Worm (Caenorhabditis elegans) whole organism, L2 larva: ENCODE results near the gene M04B2.4.

Source experiments
- C34F6.9 ChIP-seq: fragments of 150-350 bp; optimal IDR thresholded peaks from 2 replicates; lab custom pipeline; 2014; ENCODE audit warnings: missing biosample characterization, missing genetic modification characterization
- F13H6.1 ChIP-seq: sonication (generic microtip); optimal IDR thresholded peaks from 2 replicates; lab custom pipeline; 2016; ENCODE audit warnings: missing genetic modification characterization, missing compliant biosample characterization
- R02D3.7 ChIP-seq: fragments of 150-350 bp; optimal IDR thresholded peaks from 2 replicates; lab custom pipeline; 2014; ENCODE audit warnings: missing biosample characterization, missing genetic modification characterization
- Y55F3AM.14 ChIP-seq: fragments of 200-800 bp; sonication (Bioruptor generic); optimal IDR thresholded peaks from 2 replicates; lab custom pipeline; 2018; ENCODE audit warnings: mild to moderate bottlenecking, missing genetic modification characterization, missing compliant biosample characterization
- ZK546.5 ChIP-seq: sonication (generic microtip); optimal IDR thresholded peaks from 2 replicates; lab custom pipeline; 2017; ENCODE audit warnings: missing biosample characterization, missing genetic modification characterization
- alr-1 ChIP-seq: fragments of 150-350 bp; optimal IDR thresholded peaks from 2 replicates; lab custom pipeline; 2014; ENCODE audit warnings: missing biosample characterization, missing genetic modification characterization
- aly-2 ChIP-seq: fragments of 150-350 bp; optimal IDR thresholded peaks from 2 replicates; lab custom pipeline; 2014; ENCODE audit warnings: missing biosample characterization, missing genetic modification characterization
- ama-1 ChIP-seq: fragments of 150-350 bp; optimal IDR thresholded peaks from 2 replicates; lab custom pipeline; 2018; ENCODE audit warnings: inconsistent platforms
- blmp-1 ChIP-seq: sonication (generic microtip); optimal IDR thresholded peaks from 2 replicates; lab custom pipeline; 2017; ENCODE audit warnings: missing genetic modification characterization, mild to moderate bottlenecking, missing compliant biosample characterization, antibody characterized with exemption, moderate library complexity; ENCODE audit not compliant: insufficient read depth
- ceh-82 ChIP-seq: fragments of 150-350 bp; optimal IDR thresholded peaks from 2 replicates; lab custom pipeline; 2014; ENCODE audit warnings: missing biosample characterization, missing genetic modification characterization
- crh-2 ChIP-seq: sonication (generic microtip); optimal IDR thresholded peaks from 2 replicates; lab custom pipeline; 2017; ENCODE audit warnings: missing biosample characterization, missing genetic modification characterization
- egl-27 ChIP-seq: sonication (generic microtip); optimal IDR thresholded peaks from 3 replicates; lab custom pipeline; 2017; ENCODE audit warnings: missing biosample characterization, missing genetic modification reagents, missing genetic modification characterization
- elt-1 ChIP-seq: fragments of 150-350 bp; optimal IDR thresholded peaks from 2 replicates; lab custom pipeline; 2014; ENCODE audit warnings: missing biosample characterization, missing genetic modification characterization
- elt-3 ChIP-seq: sonication (generic microtip); optimal IDR thresholded peaks from 2 replicates; lab custom pipeline; 2017; ENCODE audit warnings: missing biosample characterization, missing genetic modification characterization
- fos-1 ChIP-seq: fragments of 150-350 bp; optimal IDR thresholded peaks from 2 replicates; lab custom pipeline; 2014; ENCODE audit warnings: missing biosample characterization, missing genetic modification characterization
- gmeb-1 ChIP-seq: fragments of 150-350 bp; optimal IDR thresholded peaks from 2 replicates; lab custom pipeline; 2014; ENCODE audit warnings: missing biosample characterization, missing genetic modification characterization
- lin-11 ChIP-seq: fragments of 150-350 bp; sonication (generic microtip); optimal IDR thresholded peaks from 2 replicates; lab custom pipeline; 2014; ENCODE audit warnings: missing biosample characterization, missing genetic modification characterization, inconsistent platforms, mixed read lengths
- lin-13 ChIP-seq: fragments of 150-350 bp; optimal IDR thresholded peaks from 2 replicates; lab custom pipeline; 2014; ENCODE audit warnings: missing biosample characterization, missing genetic modification reagents, missing genetic modification characterization
- lin-39 ChIP-seq: fragments of 150-350 bp; optimal IDR thresholded peaks from 2 replicates; lab custom pipeline; 2014; ENCODE audit warnings: missing biosample characterization, missing genetic modification reagents, missing genetic modification characterization
- lsy-2 ChIP-seq, 2 experiments: fragments of 150-350 bp in 1 of 2; sonication (generic microtip) in 1 of 2; optimal IDR thresholded peaks; 2 replicates each; lab custom pipeline; 2014 to 2017; ENCODE audit warnings: missing biosample characterization in 2 of 2, missing genetic modification characterization in 2 of 2
- mab-5 ChIP-seq: fragments of 150-350 bp; optimal IDR thresholded peaks from 2 replicates; lab custom pipeline; 2014; ENCODE audit warnings: missing biosample characterization, missing genetic modification characterization
- mdl-1 ChIP-seq, 2 experiments: fragments of 150-350 bp in 1 of 2; sonication (generic microtip) in 1 of 2; optimal IDR thresholded peaks; 2 replicates each; lab custom pipeline; 2017; ENCODE audit warnings: missing biosample characterization in 2 of 2, missing genetic modification characterization in 2 of 2
- nhr-10 ChIP-seq: sonication (generic microtip); optimal IDR thresholded peaks from 2 replicates; lab custom pipeline; 2017; ENCODE audit warnings: missing biosample characterization, missing genetic modification characterization
- nhr-129 ChIP-seq: fragments of 150-350 bp; optimal IDR thresholded peaks from 2 replicates; lab custom pipeline; 2014; ENCODE audit warnings: missing biosample characterization, missing genetic modification characterization
- nhr-21 ChIP-seq: fragments of 150-350 bp; optimal IDR thresholded peaks from 2 replicates; lab custom pipeline; 2014; ENCODE audit warnings: missing biosample characterization, missing genetic modification characterization
- nhr-23 ChIP-seq: fragments of 150-350 bp; optimal IDR thresholded peaks from 2 replicates; lab custom pipeline; 2014; ENCODE audit warnings: missing biosample characterization, missing genetic modification reagents, missing genetic modification characterization
- nhr-25 ChIP-seq: fragments of 150-350 bp; sonication (generic microtip); optimal IDR thresholded peaks from 3 replicates; lab custom pipeline; 2014; ENCODE audit warnings: missing biosample characterization, missing genetic modification characterization
- nhr-6 ChIP-seq: fragments of 150-350 bp; optimal IDR thresholded peaks from 2 replicates; lab custom pipeline; 2014; ENCODE audit warnings: missing biosample characterization, missing genetic modification characterization
- nhr-77 ChIP-seq: fragments of 150-350 bp; optimal IDR thresholded peaks from 2 replicates; lab custom pipeline; 2014; ENCODE audit warnings: missing biosample characterization, missing genetic modification characterization
- sem-4 ChIP-seq: fragments of 150-350 bp; optimal IDR thresholded peaks from 2 replicates; lab custom pipeline; 2014; ENCODE audit warnings: missing biosample characterization, missing genetic modification reagents, missing genetic modification characterization
- sma-3 ChIP-seq: sonication (generic microtip); optimal IDR thresholded peaks from 2 replicates; lab custom pipeline; 2016; ENCODE audit warnings: missing genetic modification reagents, missing genetic modification characterization, missing compliant biosample characterization
- sma-9 ChIP-seq, 2 experiments: fragments of 150-350 bp in 1 of 2; sonication (generic microtip) in 1 of 2; optimal IDR thresholded peaks; 2 replicates each; lab custom pipeline; 2014 to 2016; ENCODE audit warnings: missing genetic modification characterization in 2 of 2, mild to moderate bottlenecking in 1 of 2, missing biosample characterization in 1 of 2, missing compliant biosample characterization in 1 of 2, missing genetic modification reagents in 1 of 2, moderate library complexity in 1 of 2
- unc-55 ChIP-seq: fragments of 150-350 bp; sonication (generic microtip); optimal IDR thresholded peaks from 3 replicates; lab custom pipeline; 2014; ENCODE audit warnings: missing biosample characterization, missing genetic modification reagents, missing genetic modification characterization
- unc-62 ChIP-seq: fragments of 150-350 bp; optimal IDR thresholded peaks from 2 replicates; lab custom pipeline; 2014; ENCODE audit warnings: missing biosample characterization, missing genetic modification reagents, missing genetic modification characterization
- zag-1 ChIP-seq: fragments of 150-350 bp; optimal IDR thresholded peaks from 2 replicates; lab custom pipeline; 2014; ENCODE audit warnings: missing biosample characterization, missing genetic modification characterization
- ztf-1 ChIP-seq: fragments of 200-800 bp; sonication (Bioruptor generic); conservative IDR thresholded peaks from 2 replicates; pipeline ENCODE4 v1.3.6; 2022; ENCODE audit warnings: missing genetic modification characterization, missing compliant biosample characterization
- ztf-4 ChIP-seq: fragments of 150-350 bp; optimal IDR thresholded peaks from 2 replicates; lab custom pipeline; 2014; ENCODE audit warnings: missing biosample characterization, missing genetic modification characterization

The M04B2.4 gene

ce11 chrIV:11523685-11524084 is 2.9 kb upstream of the M04B2.4 start:
- TF ChIP-seq sma-3 (GFP tag; lab: Kevin White, UChicago) = no peak
- no peak for TF ChIP-seq Y55F3AM.14 (GFP tag; lab: Kevin White, UChicago)
- TF ChIP-seq lin-39 (tag; lab: Kevin White, UChicago) = no peak
- no peak for TF ChIP-seq lin-11

DNA sequence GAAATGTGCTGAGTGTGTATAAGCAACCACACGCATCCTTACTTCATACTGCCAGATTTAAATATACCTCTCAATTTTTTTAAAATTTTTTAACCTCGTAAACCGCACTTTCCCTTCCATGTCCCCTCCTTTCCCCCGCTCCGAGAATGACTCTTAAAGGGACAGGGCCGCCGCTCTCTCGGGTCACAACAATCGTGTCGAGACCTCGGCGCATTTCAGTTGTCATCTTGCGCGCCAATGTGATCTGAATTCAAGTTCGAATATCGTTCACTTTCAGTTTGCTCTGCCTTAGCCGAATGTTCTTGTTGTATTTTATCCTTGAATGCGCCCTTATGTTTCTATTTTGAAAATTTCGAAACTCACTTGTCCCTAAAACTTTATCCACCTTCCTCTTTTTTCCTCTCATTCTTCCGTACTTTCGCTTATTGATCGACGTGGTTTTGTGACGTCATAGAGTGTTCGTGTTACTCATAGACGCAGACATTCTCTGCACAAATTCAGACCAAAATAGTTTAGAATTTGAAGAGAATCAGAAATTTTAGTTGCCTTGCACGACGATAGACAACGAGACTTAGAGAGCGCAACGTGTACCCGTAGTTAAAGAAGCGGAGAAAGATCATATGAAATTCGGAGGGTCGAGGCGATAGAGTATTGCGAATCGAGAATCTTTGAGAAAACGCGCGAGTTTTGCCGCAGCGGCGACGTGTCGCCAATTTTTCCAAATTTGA is 1.6 kb upstream of the M04B2.4 start:
- TF ChIP-seq mdl-1 (tag; optimal IDR thresholded peaks at IDR 0.05; lab: Kevin White, UChicago) (peak in 1 of 2 experiments; percentile 10), elt-1 (tag; lab: Kevin White, UChicago) (no peak), C34F6.9 (tag; lab: Kevin White, UChicago) (peak; percentile 88), sem-4 (peak; percentile 78), fos-1 (tag; lab: Kevin White, UChicago) (peak; percentile 63), nhr-21 (tag; lab: Kevin White, UChicago) (peak; percentile 65), ama-1 (lab: Kevin White, UChicago) (peak; percentile 83), nhr-25 (tag; lab: Kevin White, UChicago) (peak; percentile 68), nhr-129 (tag; lab: Kevin White, UChicago) (peak; percentile 76), R02D3.7 (no peak), ztf-1 (no peak), F13H6.1 (tag; lab: Kevin White, UChicago) (peak; percentile 81), unc-62 (GFP tag; lab: Kevin White, UChicago) (no peak), gmeb-1 (tag; lab: Kevin White, UChicago) (peak; percentile 65), elt-3 (tag; lab: Kevin White, UChicago) (no peak), unc-55 (peak; percentile 82), ztf-4 (tag; lab: Kevin White, UChicago) (peak; percentile 78), egl-27 (tag; lab: Kevin White, UChicago) (peak; percentile 65), crh-2 (tag; lab: Kevin White, UChicago) (peak; percentile 97), lin-11 (no peak), ZK546.5 (no peak), mab-5 (tag; lab: Kevin White, UChicago) (peak; percentile 2), blmp-1 (tag; lab: Kevin White, UChicago) (peak; percentile 81), nhr-6 (peak; percentile 60), zag-1 (tag; lab: Kevin White, UChicago) (peak; percentile 21), lin-13 (GFP tag; lab: Kevin White, UChicago) (peak; percentile 46), sma-3 (GFP tag; lab: Kevin White, UChicago) (peak; percentile 56), lsy-2 (tag; optimal IDR thresholded peaks at IDR 0.05; lab: Kevin White, UChicago) (peak; percentile 47 to 84), nhr-23 (tag; lab: Kevin White, UChicago) (no peak), nhr-77 (tag; lab: Kevin White, UChicago) (peak; percentile 41), sma-9 (GFP tag; optimal IDR thresholded peaks at IDR 0.05; lab: Kevin White, UChicago) (peak; percentile 83), sma-9 (tag; optimal IDR thresholded peaks at IDR 0.05; lab: Kevin White, UChicago) (no peak), ceh-82 (tag; lab: Kevin White, UChicago) (peak; percentile 21), lin-39 (tag; lab: Kevin White, UChicago) (no peak), aly-2 (tag; lab: Kevin White, UChicago) (no peak)

DNA sequence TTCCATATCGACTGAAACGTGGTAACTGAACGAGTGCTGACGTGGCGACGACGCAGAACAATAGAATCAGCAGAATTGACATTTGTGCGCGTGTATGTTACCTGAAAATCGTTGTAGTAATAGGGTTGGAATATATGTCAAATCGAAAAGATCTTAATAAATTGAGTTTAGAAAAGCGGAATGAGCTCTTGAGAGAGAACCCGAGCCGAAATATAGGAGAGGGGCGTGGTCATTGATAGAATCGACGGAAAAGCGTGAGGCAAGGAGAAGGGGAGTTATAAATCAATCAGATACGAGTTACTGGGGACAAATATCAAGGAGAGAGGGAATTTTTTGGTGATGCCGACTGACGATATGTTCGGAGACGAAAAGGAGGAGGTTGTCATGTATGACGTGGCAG is 10.2 kb downstream of the M04B2.4 start, which contains the start of gene M04B2.6:
Gene M04B2.6 (minus strand): TSS at position 101 of the 400 bp plus-strand sequence.
- TF ChIP-seq ceh-82 (tag; lab: Kevin White, UChicago) = no peak
- TF ChIP-seq crh-2 (tag; lab: Kevin White, UChicago) = no peak
- TF ChIP-seq nhr-6 = no peak
- no peak for TF ChIP-seq fos-1 (tag; lab: Kevin White, UChicago)
- no peak for TF ChIP-seq nhr-21 (tag; lab: Kevin White, UChicago)
- no peak for TF ChIP-seq nhr-10
- no peak for TF ChIP-seq alr-1 (tag; lab: Kevin White, UChicago)
